Fruit fly (Drosophila melanogaster) whole organism, embryonic: Measurements from ENCODE around the gene CG9518.
A peak's percentile ranks its signal among the peaks of the same experiment; 100 is the strongest.

Experiments used
- Bteb2 ChIP-seq: fragments of 200-800 bp; sonication (Bioruptor generic); optimal IDR thresholded peaks from 2 replicates; lab custom pipeline; 2016; ENCODE audit warnings: missing biosample characterization, missing genetic modification characterization
- C15 ChIP-seq: fragments of 200-800 bp; sonication (Bioruptor generic); IDR thresholded peaks from 3 replicates; pipeline ENCODE4 v1.3.6; 2022; ENCODE audit warnings: missing biosample characterization, missing genetic modification characterization
- CG1024 ChIP-seq: fragments of 200-800 bp; sonication (Bioruptor generic); IDR thresholded peaks from 2 replicates; pipeline ENCODE4 v1.3.6; 2022; ENCODE audit warnings: missing biosample characterization, missing genetic modification characterization
- CG12659 ChIP-seq: fragments of 200-800 bp; sonication (Bioruptor generic); optimal IDR thresholded peaks from 3 replicates; lab custom pipeline; 2017; ENCODE audit warnings: mild to moderate bottlenecking, missing biosample characterization, missing genetic modification reagents, missing genetic modification characterization
- CG16813 ChIP-seq: fragments of 200-800 bp; sonication (Bioruptor generic); IDR thresholded peaks from 3 replicates; pipeline ENCODE4 v1.3.6; 2022; ENCODE audit warnings: missing biosample characterization, missing genetic modification characterization; ENCODE audit not compliant: partially characterized antibody
- CG16863 ChIP-seq: fragments of 200-800 bp; sonication (Bioruptor generic); optimal IDR thresholded peaks from 3 replicates; lab custom pipeline; 2016; ENCODE audit warnings: missing biosample characterization, missing genetic modification characterization
- CG17802 ChIP-seq: fragments of 200-800 bp; sonication (Bioruptor generic); optimal IDR thresholded peaks from 2 replicates; lab custom pipeline; 2018; ENCODE audit warnings: missing biosample characterization, mild to moderate bottlenecking, missing genetic modification characterization, moderate library complexity
- CG1792 ChIP-seq: fragments of 200-800 bp; sonication (Bioruptor generic); optimal IDR thresholded peaks from 2 replicates; lab custom pipeline; 2016; ENCODE audit warnings: missing biosample characterization, missing genetic modification characterization
- CG30403 ChIP-seq: fragments of 200-800 bp; sonication (Bioruptor generic); optimal IDR thresholded peaks from 3 replicates; lab custom pipeline; 2016; ENCODE audit warnings: missing biosample characterization, missing genetic modification characterization
- CG9797 ChIP-seq: fragments of 200-800 bp; sonication (Bioruptor generic); optimal IDR thresholded peaks from 3 replicates; lab custom pipeline; 2018; ENCODE audit warnings: missing biosample characterization, mild to moderate bottlenecking, missing genetic modification characterization
- Dad ChIP-seq: fragments of 200-800 bp; sonication (Bioruptor generic); optimal IDR thresholded peaks from 3 replicates; lab custom pipeline; 2016; ENCODE audit warnings: missing biosample characterization, missing genetic modification characterization
- E2f1 ChIP-seq: fragments of 200-800 bp; sonication (Bioruptor generic); IDR thresholded peaks from 2 replicates; pipeline ENCODE4 v1.3.6; 2022; ENCODE audit warnings: missing biosample characterization, missing genetic modification characterization
- HLH3B ChIP-seq: fragments of 200-800 bp; sonication (Bioruptor generic); IDR thresholded peaks from 2 replicates; pipeline ENCODE4 v1.3.6; 2022; ENCODE audit warnings: missing biosample characterization, missing genetic modification characterization
- Hr51 ChIP-seq, 2 experiments: fragments of 200-800 bp; sonication (Bioruptor generic); optimal IDR thresholded peaks; 2 replicates in 1 of 2; 3 replicates in 1 of 2; lab custom pipeline; 2016 to 2018; ENCODE audit warnings: missing biosample characterization in 2 of 2, missing genetic modification characterization in 2 of 2, mild to moderate bottlenecking in 1 of 2, moderate library complexity in 1 of 2
- Kr ChIP-seq: fragments of 200-800 bp; sonication (Bioruptor generic); optimal IDR thresholded peaks from 2 replicates; lab custom pipeline; 2017; ENCODE audit warnings: missing biosample characterization, mild to moderate bottlenecking, missing genetic modification characterization
- NC2β ChIP-seq: fragments of 200-800 bp; sonication (Bioruptor generic); optimal IDR thresholded peaks from 2 replicates; lab custom pipeline; 2016; ENCODE audit warnings: missing biosample characterization, missing genetic modification characterization
- Nf-YA ChIP-seq: fragments of 200-800 bp; sonication (Bioruptor generic); IDR thresholded peaks from 2 replicates; pipeline ENCODE4 v1.3.6; 2022; ENCODE audit warnings: missing biosample characterization, missing genetic modification characterization
- Oli ChIP-seq: fragments of 200-800 bp; sonication (Bioruptor generic); optimal IDR thresholded peaks from 2 replicates; lab custom pipeline; 2018; ENCODE audit warnings: missing biosample characterization, mild to moderate bottlenecking, missing genetic modification characterization, moderate library complexity
- Ptx1 ChIP-seq: fragments of 200-800 bp; sonication (Bioruptor generic); IDR thresholded peaks from 2 replicates; pipeline ENCODE4 v1.3.6; 2022; ENCODE audit warnings: missing biosample characterization, missing genetic modification characterization
- Sry-δ ChIP-seq: fragments of 200-800 bp; sonication (Bioruptor generic); optimal IDR thresholded peaks from 2 replicates; lab custom pipeline; 2016; ENCODE audit warnings: missing biosample characterization, missing genetic modification characterization
- Ssrp ChIP-seq: fragments of 200-800 bp; sonication (Bioruptor generic); optimal IDR thresholded peaks from 2 replicates; lab custom pipeline; 2018; ENCODE audit warnings: missing biosample characterization, mild to moderate bottlenecking, missing genetic modification characterization, moderate library complexity
- Taf1 ChIP-seq: fragments of 200-800 bp; sonication (Bioruptor generic); IDR thresholded peaks from 2 replicates; pipeline ENCODE4 v1.3.6; 2022; ENCODE audit warnings: missing biosample characterization, missing genetic modification characterization
- aop ChIP-seq: fragments of 200-800 bp; sonication (Bioruptor generic); IDR thresholded peaks from 2 replicates; pipeline ENCODE4 v1.3.6; 2022; ENCODE audit warnings: missing biosample characterization, missing genetic modification characterization
- ap ChIP-seq: fragments of 200-800 bp; sonication (Bioruptor generic); IDR thresholded peaks from 2 replicates; pipeline ENCODE4 v1.3.6; 2022; ENCODE audit warnings: missing biosample characterization, missing genetic modification characterization
- ara ChIP-seq: fragments of 200-800 bp; sonication (Bioruptor generic); IDR thresholded peaks from 2 replicates; pipeline ENCODE4 v1.3.6; 2022; ENCODE audit warnings: missing biosample characterization, missing genetic modification characterization
- ase ChIP-seq: fragments of 200-800 bp; sonication (Bioruptor generic); IDR thresholded peaks from 3 replicates; pipeline ENCODE4 v1.3.6; 2022; ENCODE audit warnings: missing biosample characterization, missing genetic modification characterization
- bab2 ChIP-seq: fragments of 200-800 bp; sonication (Bioruptor generic); optimal IDR thresholded peaks from 2 replicates; lab custom pipeline; 2016; ENCODE audit warnings: missing biosample characterization, missing genetic modification characterization
- bowl ChIP-seq: fragments of 200-800 bp; sonication (Bioruptor generic); IDR thresholded peaks from 2 replicates; pipeline ENCODE4 v1.3.6; 2022; ENCODE audit warnings: missing biosample characterization, missing genetic modification characterization
- br ChIP-seq: fragments of >200 bp; optimal IDR thresholded peaks from 2 replicates; lab custom pipeline; 2017
- crp ChIP-seq, 2 experiments: fragments of 200-800 bp; sonication (Bioruptor generic); optimal IDR thresholded peaks; 2 replicates in 1 of 2; 3 replicates in 1 of 2; lab custom pipeline; 2017; ENCODE audit warnings: missing biosample characterization in 2 of 2, missing genetic modification characterization in 2 of 2, mild to moderate bottlenecking in 1 of 2, moderate library complexity in 1 of 2
- dati ChIP-seq: fragments of 200-800 bp; sonication (Bioruptor generic); IDR thresholded peaks from 2 replicates; pipeline ENCODE4 v1.3.6; 2022; ENCODE audit warnings: missing biosample characterization, missing genetic modification characterization
- disco-r ChIP-seq: fragments of 200-800 bp; sonication (Bioruptor generic); optimal IDR thresholded peaks from 2 replicates; lab custom pipeline; 2016; ENCODE audit warnings: missing biosample characterization, missing genetic modification characterization
- ewg ChIP-seq: fragments of 200-800 bp; sonication (Bioruptor generic); optimal IDR thresholded peaks from 3 replicates; lab custom pipeline; 2017; ENCODE audit warnings: mild to moderate bottlenecking, missing biosample characterization, missing genetic modification reagents, missing genetic modification characterization
- fd102C ChIP-seq: fragments of 200-800 bp; sonication (Bioruptor generic); optimal IDR thresholded peaks from 2 replicates; lab custom pipeline; 2018; ENCODE audit warnings: missing biosample characterization, mild to moderate bottlenecking, missing genetic modification characterization, moderate library complexity
- ftz-f1 ChIP-seq: fragments of 200-800 bp; sonication (Bioruptor generic); optimal IDR thresholded peaks from 2 replicates; lab custom pipeline; 2016; ENCODE audit warnings: missing biosample characterization, missing genetic modification characterization
- fu2 ChIP-seq: fragments of 200-800 bp; sonication (Bioruptor generic); optimal IDR thresholded peaks from 2 replicates; lab custom pipeline; 2016; ENCODE audit warnings: missing biosample characterization, missing genetic modification characterization
- ham ChIP-seq: fragments of 200-800 bp; sonication (Bioruptor generic); IDR thresholded peaks from 2 replicates; pipeline ENCODE4 v1.3.6; 2022; ENCODE audit warnings: missing biosample characterization, missing genetic modification characterization
- her ChIP-seq: fragments of 200-800 bp; sonication (Bioruptor generic); optimal IDR thresholded peaks from 2 replicates; lab custom pipeline; 2016; ENCODE audit warnings: missing biosample characterization, missing genetic modification characterization
- hkb ChIP-seq, 2 experiments: fragments of 200-800 bp in 1 of 2; fragments of >200 bp in 1 of 2; sonication (Bioruptor generic) in 1 of 2; IDR thresholded peaks in 1 of 2; optimal IDR thresholded peaks in 1 of 2; 2 replicates each; pipeline versions ENCODE4 v1.3.6 to Lab custom; 2017 to 2022; ENCODE audit warnings: missing biosample characterization in 1 of 2, missing genetic modification characterization in 1 of 2
- ind ChIP-seq: fragments of 200-800 bp; sonication (Bioruptor generic); optimal IDR thresholded peaks from 3 replicates; lab custom pipeline; 2016; ENCODE audit warnings: missing biosample characterization, missing genetic modification characterization
- lov ChIP-seq, 2 experiments: fragments of 200-800 bp in 1 of 2; fragments of >200 bp in 1 of 2; sonication (Bioruptor generic) in 1 of 2; IDR thresholded peaks in 1 of 2; optimal IDR thresholded peaks in 1 of 2; 2 replicates in 1 of 2; 3 replicates in 1 of 2; pipeline versions ENCODE4 v1.3.6 to Lab custom; 2017 to 2022; ENCODE audit warnings: missing biosample characterization in 1 of 2, missing genetic modification characterization in 1 of 2
- nau ChIP-seq: fragments of 200-800 bp; sonication (Bioruptor generic); optimal IDR thresholded peaks from 3 replicates; lab custom pipeline; 2017; ENCODE audit warnings: missing biosample characterization, mild to moderate bottlenecking, missing genetic modification characterization, missing genetic modification reagents
- pb ChIP-seq: fragments of 200-800 bp; sonication (Bioruptor generic); optimal IDR thresholded peaks from 3 replicates; lab custom pipeline; 2016; ENCODE audit warnings: missing biosample characterization, missing genetic modification characterization
- scrt ChIP-seq: fragments of 200-800 bp; sonication (Bioruptor generic); optimal IDR thresholded peaks from 2 replicates; lab custom pipeline; 2018; ENCODE audit warnings: missing biosample characterization, mild to moderate bottlenecking, missing genetic modification characterization, moderate library complexity
- sens-2 ChIP-seq: fragments of 200-800 bp; sonication (Bioruptor generic); IDR thresholded peaks from 2 replicates; pipeline ENCODE4 v1.3.6; 2022; ENCODE audit warnings: missing biosample characterization, missing genetic modification characterization
- sug ChIP-seq: fragments of 200-800 bp; optimal IDR thresholded peaks from 2 replicates; lab custom pipeline; 2019; ENCODE audit warnings: missing biosample characterization, mild to moderate bottlenecking, missing genetic modification characterization, moderate library complexity
- trem ChIP-seq: fragments of 200-800 bp; optimal IDR thresholded peaks from 3 replicates; lab custom pipeline; 2019; ENCODE audit warnings: missing biosample characterization, mild to moderate bottlenecking, missing genetic modification characterization, moderate library complexity
- twi ChIP-seq: fragments of 200-800 bp; optimal IDR thresholded peaks from 2 replicates; lab custom pipeline; 2019; ENCODE audit warnings: missing biosample characterization, mild to moderate bottlenecking, missing genetic modification characterization, moderate library complexity
- z ChIP-seq: fragments of 200-800 bp; sonication (Bioruptor generic); IDR thresholded peaks from 3 replicates; pipeline ENCODE4 v1.3.6; 2022; ENCODE audit warnings: missing biosample characterization, missing genetic modification characterization
- zfh2 ChIP-seq: fragments of 200-800 bp; sonication (Bioruptor generic); optimal IDR thresholded peaks from 2 replicates; lab custom pipeline; 2016; ENCODE audit warnings: missing biosample characterization, missing genetic modification characterization

The CG9518 gene

dm6 chrX:14882536-14883118 lies 11.6 kb upstream of the CG9518 start, which contains the start of the genes CG45064 and CG45065 (continued):
- peak; percentile 69 for TF ChIP-seq scrt (GFP tag; lab: Kevin White, UChicago)
- peak; percentile 61 for TF ChIP-seq trem
- no peak for TF ChIP-seq lov (optimal IDR thresholded peaks at IDR 0.05; lab: Kevin White, UChicago)
- TF ChIP-seq lov (GFP tag; IDR thresholded peaks at IDR 0.05; lab: Robert Waterston, UW), result no peak; the same call in 1 of the 3 replicates
- TF ChIP-seq br (lab: Kevin White, UChicago), result no peak
- peak; percentile 91 for TF ChIP-seq Oli (tag; lab: Kevin White, UChicago)
- TF ChIP-seq aop (GFP tag; lab: Robert Waterston, UW), result peak; percentile 41; the same call in 1 of the 2 replicates
- TF ChIP-seq CG9797, result no peak
- TF ChIP-seq CG1024, result peak; percentile 75
- TF ChIP-seq ara (GFP tag; lab: Robert Waterston, UW), result peak; percentile 84
- peak; percentile 88 for TF ChIP-seq Ptx1 (GFP tag; lab: Robert Waterston, UW)
- TF ChIP-seq ftz-f1, result no peak
- peak; percentile 58 for TF ChIP-seq CG17802
- TF ChIP-seq zfh2, result peak; percentile 76
- TF ChIP-seq ham, result no peak
- peak; percentile 75 for TF ChIP-seq nau (GFP tag; lab: Kevin White, UChicago)
- peak; percentile 51; the same call in 1 of the 2 replicates for TF ChIP-seq bowl (GFP tag; lab: Robert Waterston, UW)
- TF ChIP-seq fu2, result peak; percentile 67
- TF ChIP-seq CG16863 (GFP tag; lab: Kevin White, UChicago), result peak; percentile 78
- peak; percentile 77 for TF ChIP-seq CG1792 (GFP tag; lab: Kevin White, UChicago)
- peak; percentile 94 for TF ChIP-seq HLH3B (GFP tag; lab: Robert Waterston, UW)
- TF ChIP-seq Ssrp (tag; lab: Kevin White, UChicago), result peak; percentile 84
- peak; percentile 40 for TF ChIP-seq sug
- TF ChIP-seq NC2β (GFP tag; lab: Kevin White, UChicago), result peak; percentile 73
- peak; percentile 80 for TF ChIP-seq pb
- TF ChIP-seq ap (GFP tag; lab: Robert Waterston, UW), result peak; percentile 90
- TF ChIP-seq CG12659 (GFP tag; lab: Kevin White, UChicago), result peak; percentile 71
- TF ChIP-seq Nf-YA (GFP tag; lab: Robert Waterston, UW), result peak; percentile 81
- peak; percentile 70 for TF ChIP-seq Dad (GFP tag; lab: Kevin White, UChicago)
- peak; percentile 77 for TF ChIP-seq E2f1 (GFP tag; lab: Robert Waterston, UW)
- peak; percentile 77 for TF ChIP-seq her (GFP tag; lab: Kevin White, UChicago)
- peak; percentile 69 for TF ChIP-seq sens-2
- TF ChIP-seq CG30403 (GFP tag; lab: Kevin White, UChicago), result peak; percentile 85
- no peak for TF ChIP-seq Taf1 (GFP tag; lab: Robert Waterston, UW)
- TF ChIP-seq C15 (GFP tag; lab: Robert Waterston, UW), result no peak
- TF ChIP-seq twi (tag; lab: Kevin White, UChicago), result peak; percentile 61
- peak; percentile 81 for TF ChIP-seq ind (GFP tag; lab: Kevin White, UChicago)
- peak; percentile 83 for TF ChIP-seq ewg (GFP tag; lab: Kevin White, UChicago)
- peak; percentile 42 for TF ChIP-seq Sry-δ
- no peak for TF ChIP-seq hkb (optimal IDR thresholded peaks at IDR 0.05; lab: Kevin White, UChicago)
- TF ChIP-seq hkb (GFP tag; IDR thresholded peaks at IDR 0.05; lab: Robert Waterston, UW), result peak; percentile 87
- no peak for TF ChIP-seq Kr
- no peak for TF ChIP-seq z
- TF ChIP-seq ase (GFP tag; lab: Robert Waterston, UW), result peak; percentile 76
- peak; percentile 67 for TF ChIP-seq dati
- TF ChIP-seq CG16813 (GFP tag; lab: Robert Waterston, UW), result no peak
- peak; percentile 60 for TF ChIP-seq disco-r (GFP tag; lab: Kevin White, UChicago)
- peak; percentile 15 to 92 for TF ChIP-seq Hr51 (GFP tag; optimal IDR thresholded peaks at IDR 0.05; lab: Kevin White, UChicago)
- TF ChIP-seq fd102C (GFP tag; lab: Kevin White, UChicago), result no peak
- peak in 1 of 2 experiments; percentile 31 for TF ChIP-seq crp (GFP tag; optimal IDR thresholded peaks at IDR 0.05; lab: Kevin White, UChicago)
- peak; percentile 65 for TF ChIP-seq Bteb2
- TF ChIP-seq bab2 (GFP tag; lab: Kevin White, UChicago), result peak; percentile 81
